Fruit fly (Drosophila melanogaster): Measurements from ENCODE around the gene Obp22a.
A peak's percentile ranks its signal among the peaks of the same experiment; 100 is the strongest.

Gene Obp22a

dm6 chr2L:1986343-1987280 is 5.3 kb downstream of the Obp22a start (continued):
- TF ChIP-seq E2f2 (GFP tag; IDR thresholded peaks at IDR 0.05) (peak; percentile 20; the same call in 1 of the 2 replicates), Stat92E (GFP tag; optimal IDR thresholded peaks at IDR 0.05) (no peak), CG9876 (GFP tag; optimal IDR thresholded peaks at IDR 0.05) (peak; percentile 3), CG10209 (GFP tag; optimal IDR thresholded peaks at IDR 0.05) (peak; percentile 38), CG2120 (GFP tag; optimal IDR thresholded peaks at IDR 0.05) (peak; percentile 79), CG17612 (GFP tag; IDR thresholded peaks at IDR 0.05) (no peak), CG10543 (GFP tag; optimal IDR thresholded peaks at IDR 0.05) (peak; percentile 46), ro (GFP tag; IDR thresholded peaks at IDR 0.05) (no peak), CG31388 (GFP tag; optimal IDR thresholded peaks at IDR 0.05) (no peak), usp (GFP tag; optimal IDR thresholded peaks at IDR 0.05) (no peak), CG14710 (tag; optimal IDR thresholded peaks at IDR 0.05) (no peak), CG9215 (GFP tag; IDR thresholded peaks at IDR 0.05) (peak; percentile 56; the same call in 1 of the 2 replicates), twi (tag; optimal IDR thresholded peaks at IDR 0.05) (no peak), lola (GFP tag; optimal IDR thresholded peaks at IDR 0.05) (no peak), CG3065 (GFP tag; optimal IDR thresholded peaks at IDR 0.05) (no peak), bowl (GFP tag; IDR thresholded peaks at IDR 0.05) (no peak), Optix (GFP tag; IDR thresholded peaks at IDR 0.05) (no peak), caup (GFP tag; optimal IDR thresholded peaks at IDR 0.05; ENCODE audit: severe bottlenecking) (peak; percentile 67), nau (GFP tag; optimal IDR thresholded peaks at IDR 0.05) (no peak), chif (GFP tag; optimal IDR thresholded peaks at IDR 0.05) (peak in 1 of 2 experiments; percentile 26), mld (GFP tag; IDR thresholded peaks at IDR 0.05; ENCODE audit: partially characterized antibody) (no peak), odd (GFP tag; optimal IDR thresholded peaks at IDR 0.05) (no peak), CG12391 (tag; optimal IDR thresholded peaks at IDR 0.05) (peak; percentile 56), dati (GFP tag; IDR thresholded peaks at IDR 0.05) (no peak), Dad (GFP tag; optimal IDR thresholded peaks at IDR 0.05) (peak; percentile 11), Poxn (GFP tag; IDR thresholded peaks at IDR 0.05) (no peak), CG8924 (tag; optimal IDR thresholded peaks at IDR 0.05) (peak; percentile 38), CG3838 (GFP tag; optimal IDR thresholded peaks at IDR 0.05) (no peak), CG4820 (GFP tag; optimal IDR thresholded peaks at IDR 0.05) (no peak), Ravus (GFP tag; IDR thresholded peaks at IDR 0.05) (no peak), Gsc (GFP tag; IDR thresholded peaks at IDR 0.05) (no peak), ken (GFP tag; IDR thresholded peaks at IDR 0.05) (peak; percentile 31; the same call in 1 of the 3 replicates), HmgZ (tag; optimal IDR thresholded peaks at IDR 0.05) (peak; percentile 37), sr (GFP tag; IDR thresholded peaks at IDR 0.05) (peak; percentile 28; the same call in 1 of the 3 replicates), CG33557 (GFP tag; optimal IDR thresholded peaks at IDR 0.05) (no peak), tup (GFP tag; optimal IDR thresholded peaks at IDR 0.05) (no peak), insv (GFP tag; optimal IDR thresholded peaks at IDR 0.05) (no peak), CG6175 (GFP tag; IDR thresholded peaks at IDR 0.05) (no peak), Rfx (GFP tag; IDR thresholded peaks at IDR 0.05) (peak; percentile 75), gce (GFP tag; IDR thresholded peaks at IDR 0.05) (no peak; the same call in 2 of the 3 replicates), CG8290 (GFP tag; optimal IDR thresholded peaks at IDR 0.05) (no peak), CG8290 (tag; optimal IDR thresholded peaks at IDR 0.05) (peak in 1 of 2 experiments; percentile 73), mirr (GFP tag; optimal IDR thresholded peaks at IDR 0.05) (peak; percentile 93), toy (GFP tag; IDR thresholded peaks at IDR 0.05) (no peak), chinmo (GFP tag; IDR thresholded peaks at IDR 0.05; ENCODE audit: partially characterized antibody) (no peak), hbn (GFP tag; IDR thresholded peaks at IDR 0.05; ENCODE audit: partially characterized antibody) (no peak), CG15073 (GFP tag; optimal IDR thresholded peaks at IDR 0.05) (no peak), Bteb2 (GFP tag; optimal IDR thresholded peaks at IDR 0.05) (no peak), ac (GFP tag; optimal IDR thresholded peaks at IDR 0.05) (no peak)

All from whole organism, embryonic.